Worm (Caenorhabditis elegans) whole organism, L2 larva: Measurements from ENCODE around the gene C24A8.5.

Source experiments
- egl-27 ChIP-seq: sonication (generic microtip); optimal IDR thresholded peaks from 3 replicates; lab custom pipeline; 2017; ENCODE audit warnings: missing biosample characterization, missing genetic modification reagents, missing genetic modification characterization
- sem-4 ChIP-seq: fragments of 150-350 bp; optimal IDR thresholded peaks from 2 replicates; lab custom pipeline; 2014; ENCODE audit warnings: missing biosample characterization, missing genetic modification reagents, missing genetic modification characterization

DNA sequence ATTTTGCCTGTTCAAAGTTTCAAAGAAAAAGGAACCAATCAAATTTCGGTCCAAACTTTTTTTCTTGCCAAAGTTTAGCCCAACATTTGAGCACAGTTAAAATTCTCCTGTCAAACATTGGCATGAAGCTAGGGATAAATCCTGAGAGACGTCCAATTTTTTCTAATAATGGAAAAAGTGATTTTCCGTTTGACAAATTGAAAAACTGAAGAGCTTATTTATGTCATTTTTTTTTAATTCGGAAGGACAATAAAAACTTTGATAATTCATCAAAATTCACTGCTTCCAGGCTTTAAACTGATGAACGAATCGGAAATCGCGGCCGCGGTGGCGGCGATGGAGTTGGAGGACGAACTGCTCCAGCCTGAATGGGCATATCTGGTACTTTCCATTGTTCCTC lies 8.2 kb downstream of the C24A8.5 start, which contains the start of gene dop-6:
- TF ChIP-seq egl-27 (tag; lab: Kevin White, UChicago) (no peak), sem-4 (tag; lab: Kevin White, UChicago) (no peak)
